Worm (Caenorhabditis elegans): ENCODE results near the gene srh-212.

- TF ChIP-seq nhr-11 (tag; optimal IDR thresholded peaks at IDR 0.05), result no peak
- no peak for TF ChIP-seq ahr-1 (tag; optimal IDR thresholded peaks at IDR 0.05)
- no peak for TF ChIP-seq ceh-19 (GFP tag; optimal IDR thresholded peaks at IDR 0.05)
- TF ChIP-seq pros-1 (tag; optimal IDR thresholded peaks at IDR 0.05), result no peak
- no peak for TF ChIP-seq sox-4 (tag; optimal IDR thresholded peaks at IDR 0.05)
- TF ChIP-seq elt-2 (tag; optimal IDR thresholded peaks at IDR 0.05), result no peak
- no peak for TF ChIP-seq mec-3 (tag; optimal IDR thresholded peaks at IDR 0.05; ENCODE audit: borderline replicate concordance)
- TF ChIP-seq che-1 (tag; optimal IDR thresholded peaks at IDR 0.05), result no peak
- no peak for TF ChIP-seq ceh-48 (tag; optimal IDR thresholded peaks at IDR 0.05)
Observed at ce11 chrV:3548798-3549197, 48.2 kb downstream of the srh-212 start, which contains the start of gene srw-130.

Measured in whole organism, late embryonic.